Worm (Caenorhabditis elegans) whole organism, L4/young adult: ENCODE results near the gene pyp-1.

Experiments used
- dao-5 ChIP-seq: sonication (generic microtip); optimal IDR thresholded peaks from 2 replicates; lab custom pipeline; 2016; ENCODE audit warnings: missing genotype, missing genetic modification characterization, moderate library complexity, missing compliant biosample characterization
- him-1 ChIP-seq: sonication (generic microtip); optimal IDR thresholded peaks from 2 replicates; lab custom pipeline; 2016; ENCODE audit warnings: missing genotype, missing genetic modification reagents, missing genetic modification characterization, missing compliant biosample characterization

ce11 chrIV:9948035-9948434 lies 50.7 kb downstream of the pyp-1 start:
- TF ChIP-seq him-1 (tag; lab: Kevin White, UChicago) (no peak), dao-5 (tag; lab: Kevin White, UChicago) (no peak)
